Fruit fly (Drosophila melanogaster) whole organism, embryonic: Measurements from ENCODE around the gene mei-218.

Source experiments
- Bteb2 ChIP-seq: fragments of 200-800 bp; sonication (Bioruptor generic); optimal IDR thresholded peaks from 2 replicates; lab custom pipeline; 2016; ENCODE audit warnings: missing biosample characterization, missing genetic modification characterization
- CG10366 ChIP-seq: fragments of 200-800 bp; sonication (Bioruptor generic); IDR thresholded peaks from 2 replicates; pipeline ENCODE4 v1.3.6; 2022; ENCODE audit warnings: missing biosample characterization, missing genetic modification characterization
- CG10979 ChIP-seq: fragments of 200-800 bp; sonication (Bioruptor generic); optimal IDR thresholded peaks from 2 replicates; lab custom pipeline; 2018; ENCODE audit warnings: missing biosample characterization, mild to moderate bottlenecking, missing genetic modification characterization, moderate library complexity
- CG11504 ChIP-seq: fragments of 200-800 bp; sonication (Bioruptor generic); optimal IDR thresholded peaks from 3 replicates; lab custom pipeline; 2019; ENCODE audit warnings: missing biosample characterization, mild to moderate bottlenecking, missing genetic modification characterization, moderate library complexity
- CG12104 ChIP-seq: fragments of 200-800 bp; sonication (Bioruptor generic); optimal IDR thresholded peaks from 3 replicates; lab custom pipeline; 2016; ENCODE audit warnings: missing biosample characterization, missing genetic modification characterization
- CG12236 ChIP-seq: fragments of 200-800 bp; sonication (Bioruptor generic); optimal IDR thresholded peaks from 2 replicates; lab custom pipeline; 2016; ENCODE audit warnings: missing biosample characterization, missing genetic modification characterization
- CG12299 ChIP-seq: fragments of 200-800 bp; sonication (Bioruptor generic); optimal IDR thresholded peaks from 2 replicates; lab custom pipeline; 2018; ENCODE audit warnings: missing biosample characterization, mild to moderate bottlenecking, missing genetic modification characterization
- CG1529 ChIP-seq: fragments of 200-800 bp; sonication (Bioruptor generic); optimal IDR thresholded peaks from 3 replicates; lab custom pipeline; 2018; ENCODE audit warnings: missing biosample characterization, missing genetic modification characterization
- CG1602 ChIP-seq: fragments of 200-800 bp; sonication (Bioruptor generic); optimal IDR thresholded peaks from 3 replicates; lab custom pipeline; 2016; ENCODE audit warnings: missing biosample characterization, missing genetic modification characterization
- CG17359 ChIP-seq: fragments of 200-800 bp; sonication (Bioruptor generic); optimal IDR thresholded peaks from 3 replicates; lab custom pipeline; 2018; ENCODE audit warnings: missing biosample characterization, mild to moderate bottlenecking, missing genetic modification characterization, moderate library complexity
- CG1832 ChIP-seq: fragments of 200-800 bp; sonication (Bioruptor generic); optimal IDR thresholded peaks from 2 replicates; lab custom pipeline; 2017; ENCODE audit warnings: missing biosample characterization, mild to moderate bottlenecking, missing genetic modification characterization, inconsistent platforms
- CG31441 ChIP-seq: fragments of 200-800 bp; sonication (Bioruptor generic); IDR thresholded peaks from 2 replicates; pipeline ENCODE4 v1.3.6; 2022; ENCODE audit warnings: missing biosample characterization, missing genetic modification characterization
- CG32767 ChIP-seq: fragments of 200-800 bp; sonication (Bioruptor generic); IDR thresholded peaks from 2 replicates; pipeline ENCODE4 v1.3.6; 2022; ENCODE audit warnings: missing biosample characterization, missing genetic modification characterization
- CG34224 ChIP-seq: fragments of 200-800 bp; sonication (Bioruptor generic); IDR thresholded peaks from 3 replicates; pipeline ENCODE4 v1.3.6; 2022; ENCODE audit warnings: missing biosample characterization, missing genetic modification characterization; ENCODE audit not compliant: partially characterized antibody
- CG4730 ChIP-seq: fragments of 200-800 bp; sonication (Bioruptor generic); IDR thresholded peaks from 2 replicates; pipeline ENCODE4 v1.3.6; 2022; ENCODE audit warnings: missing biosample characterization, missing genetic modification characterization
- CG7271 ChIP-seq: fragments of 200-800 bp; sonication (Bioruptor generic); optimal IDR thresholded peaks from 2 replicates; lab custom pipeline; 2018; ENCODE audit warnings: missing biosample characterization, mild to moderate bottlenecking, missing genetic modification characterization, moderate library complexity
- CG7372 ChIP-seq: fragments of 200-800 bp; sonication (Bioruptor generic); IDR thresholded peaks from 2 replicates; pipeline ENCODE4 v1.3.6; 2022; ENCODE audit warnings: missing biosample characterization, missing genetic modification characterization
- CG7963 ChIP-seq: fragments of 200-800 bp; sonication (Bioruptor generic); IDR thresholded peaks from 3 replicates; pipeline ENCODE4 v1.3.6; 2022; ENCODE audit warnings: missing biosample characterization, missing genetic modification characterization; ENCODE audit not compliant: partially characterized antibody
- CG9727 ChIP-seq: fragments of 200-800 bp; sonication (Bioruptor generic); optimal IDR thresholded peaks from 3 replicates; lab custom pipeline; 2017; ENCODE audit warnings: missing biosample characterization, mild to moderate bottlenecking, missing genetic modification characterization
- Deaf1 ChIP-seq: fragments of 200-800 bp; optimal IDR thresholded peaks from 3 replicates; lab custom pipeline; 2019; ENCODE audit warnings: missing biosample characterization, mild to moderate bottlenecking, missing genetic modification characterization, moderate library complexity
- Dip3 ChIP-seq: fragments of 200-800 bp; sonication (Bioruptor generic); optimal IDR thresholded peaks from 3 replicates; lab custom pipeline; 2016; ENCODE audit warnings: missing biosample characterization, missing genetic modification characterization
- Elba2 ChIP-seq: fragments of 200-800 bp; sonication (Bioruptor generic); optimal IDR thresholded peaks from 3 replicates; lab custom pipeline; 2016; ENCODE audit warnings: missing biosample characterization, missing genetic modification characterization
- H15 ChIP-seq: fragments of 200-800 bp; sonication (Bioruptor generic); IDR thresholded peaks from 3 replicates; pipeline ENCODE4 v1.3.6; 2022; ENCODE audit warnings: missing biosample characterization, missing genetic modification characterization
- Kr ChIP-seq: fragments of 200-800 bp; sonication (Bioruptor generic); optimal IDR thresholded peaks from 2 replicates; lab custom pipeline; 2017; ENCODE audit warnings: missing biosample characterization, mild to moderate bottlenecking, missing genetic modification characterization
- Lhr ChIP-seq: fragments of 200-800 bp; sonication (Bioruptor generic); optimal IDR thresholded peaks from 3 replicates; lab custom pipeline; 2017; ENCODE audit warnings: mild to moderate bottlenecking, missing biosample characterization, missing genetic modification reagents, missing genetic modification characterization
- Myb ChIP-seq: fragments of 200-800 bp; sonication (Bioruptor generic); optimal IDR thresholded peaks from 2 replicates; lab custom pipeline; 2016; ENCODE audit warnings: missing biosample characterization, missing genetic modification characterization
- Neu2 ChIP-seq: fragments of 200-800 bp; sonication (Bioruptor generic); optimal IDR thresholded peaks from 3 replicates; lab custom pipeline; 2016; ENCODE audit warnings: missing biosample characterization, missing genetic modification characterization, borderline replicate concordance
- Spps ChIP-seq: fragments of 200-800 bp; sonication (Bioruptor generic); optimal IDR thresholded peaks from 2 replicates; lab custom pipeline; 2018; ENCODE audit warnings: missing biosample characterization, mild to moderate bottlenecking, missing genetic modification characterization
- amos ChIP-seq: fragments of 200-800 bp; sonication (Bioruptor generic); IDR thresholded peaks from 2 replicates; pipeline ENCODE4 v1.3.6; 2022; ENCODE audit warnings: missing biosample characterization, missing genetic modification characterization; ENCODE audit not compliant: partially characterized antibody
- ara ChIP-seq: fragments of 200-800 bp; sonication (Bioruptor generic); IDR thresholded peaks from 2 replicates; pipeline ENCODE4 v1.3.6; 2022; ENCODE audit warnings: missing biosample characterization, missing genetic modification characterization
- ato ChIP-seq: fragments of 200-800 bp; sonication (Bioruptor generic); IDR thresholded peaks from 2 replicates; pipeline ENCODE4 v1.3.6; 2022; ENCODE audit warnings: missing biosample characterization, missing genetic modification characterization; ENCODE audit not compliant: partially characterized antibody
- btn ChIP-seq: fragments of 200-800 bp; sonication (Bioruptor generic); optimal IDR thresholded peaks from 2 replicates; lab custom pipeline; 2016; ENCODE audit warnings: missing biosample characterization, missing genetic modification characterization
- cad ChIP-seq: fragments of >200 bp; optimal IDR thresholded peaks from 2 replicates; lab custom pipeline; 2017; ENCODE audit warnings: missing biosample characterization, missing genetic modification characterization
- croc ChIP-seq: fragments of 200-800 bp; sonication (Bioruptor generic); conservative IDR thresholded peaks from 3 replicates; pipeline ENCODE4 v1.3.6; 2022; ENCODE audit warnings: missing biosample characterization, missing genetic modification characterization
- dimm ChIP-seq: fragments of 200-800 bp; sonication (Bioruptor generic); IDR thresholded peaks from 2 replicates; pipeline ENCODE4 v1.3.6; 2022; ENCODE audit warnings: missing biosample characterization, missing genetic modification characterization
- disco-r ChIP-seq: fragments of 200-800 bp; sonication (Bioruptor generic); optimal IDR thresholded peaks from 2 replicates; lab custom pipeline; 2016; ENCODE audit warnings: missing biosample characterization, missing genetic modification characterization
- ems ChIP-seq: fragments of 200-800 bp; sonication (Bioruptor generic); optimal IDR thresholded peaks from 3 replicates; lab custom pipeline; 2016; ENCODE audit warnings: missing biosample characterization, missing genetic modification characterization
- eve ChIP-seq, 2 experiments: fragments of >200 bp; optimal IDR thresholded peaks; 2 replicates each; lab custom pipeline; 2017; ENCODE audit warnings: missing biosample characterization in 2 of 2, missing genetic modification characterization in 2 of 2
- fd102C ChIP-seq: fragments of 200-800 bp; sonication (Bioruptor generic); optimal IDR thresholded peaks from 2 replicates; lab custom pipeline; 2018; ENCODE audit warnings: missing biosample characterization, mild to moderate bottlenecking, missing genetic modification characterization, moderate library complexity
- gem ChIP-seq: fragments of 200-800 bp; sonication (Bioruptor generic); optimal IDR thresholded peaks from 2 replicates; lab custom pipeline; 2019; ENCODE audit warnings: missing biosample characterization, mild to moderate bottlenecking, missing genetic modification characterization, moderate library complexity
- hth ChIP-seq: fragments of >200 bp; optimal IDR thresholded peaks from 2 replicates; lab custom pipeline; 2017; ENCODE audit warnings: inconsistent platforms
- kah ChIP-seq: fragments of 200-800 bp; sonication (Bioruptor generic); optimal IDR thresholded peaks from 2 replicates; lab custom pipeline; 2018; ENCODE audit warnings: missing biosample characterization, mild to moderate bottlenecking, missing genetic modification characterization
- lmd ChIP-seq: fragments of 200-800 bp; sonication (Bioruptor generic); IDR thresholded peaks from 2 replicates; pipeline ENCODE4 v1.3.6; 2022; ENCODE audit warnings: missing biosample characterization, missing genetic modification characterization
- ranshi ChIP-seq: fragments of 200-800 bp; sonication (Bioruptor generic); IDR thresholded peaks from 2 replicates; pipeline ENCODE4 v1.3.6; 2022; ENCODE audit warnings: missing biosample characterization, missing genetic modification characterization
- scrt ChIP-seq: fragments of 200-800 bp; sonication (Bioruptor generic); optimal IDR thresholded peaks from 2 replicates; lab custom pipeline; 2018; ENCODE audit warnings: missing biosample characterization, mild to moderate bottlenecking, missing genetic modification characterization, moderate library complexity
- sob ChIP-seq: fragments of 200-800 bp; sonication (Bioruptor generic); IDR thresholded peaks from 2 replicates; pipeline ENCODE4 v1.3.6; 2022; ENCODE audit warnings: missing biosample characterization, missing genetic modification characterization
- sug ChIP-seq: fragments of 200-800 bp; optimal IDR thresholded peaks from 2 replicates; lab custom pipeline; 2019; ENCODE audit warnings: missing biosample characterization, mild to moderate bottlenecking, missing genetic modification characterization, moderate library complexity
- twi ChIP-seq: fragments of 200-800 bp; optimal IDR thresholded peaks from 2 replicates; lab custom pipeline; 2019; ENCODE audit warnings: missing biosample characterization, mild to moderate bottlenecking, missing genetic modification characterization, moderate library complexity
- unc-4 ChIP-seq: fragments of 200-800 bp; sonication (Bioruptor generic); IDR thresholded peaks from 2 replicates; pipeline ENCODE4 v1.3.6; 2022; ENCODE audit warnings: missing biosample characterization, missing genetic modification characterization; ENCODE audit not compliant: partially characterized antibody
- z ChIP-seq: fragments of 200-800 bp; sonication (Bioruptor generic); IDR thresholded peaks from 3 replicates; pipeline ENCODE4 v1.3.6; 2022; ENCODE audit warnings: missing biosample characterization, missing genetic modification characterization

Gene mei-218

dm6 chrX:17129733-17130466 is 12.9 kb downstream of the mei-218 start (continued):
- TF ChIP-seq CG12236 (no peak), fd102C (GFP tag; lab: Kevin White, UChicago) (peak; percentile 6), dimm (no peak), CG1832 (GFP tag; lab: Kevin White, UChicago) (no peak), CG4730 (GFP tag; lab: Robert Waterston, UW) (peak; percentile 60), CG34224 (GFP tag; lab: Robert Waterston, UW) (no peak), CG12299 (tag; lab: Kevin White, UChicago) (peak; percentile 72), Bteb2 (GFP tag; lab: Kevin White, UChicago) (no peak), CG1529 (GFP tag; lab: Kevin White, UChicago) (peak; percentile 58), ato (GFP tag; lab: Robert Waterston, UW) (no peak), Myb (GFP tag; lab: Kevin White, UChicago) (no peak), ems (GFP tag; lab: Kevin White, UChicago) (peak; percentile 31), CG7271 (peak; percentile 47), ranshi (GFP tag; lab: Robert Waterston, UW) (peak; percentile 74; the same call in 1 of the 2 replicates), CG1602 (GFP tag; lab: Kevin White, UChicago) (peak; percentile 59), CG10979 (tag; lab: Kevin White, UChicago) (peak; percentile 81), croc (GFP tag; lab: Robert Waterston, UW) (peak; percentile 45), hth (lab: Kevin White, UChicago) (no peak), Deaf1 (tag; lab: Kevin White, UChicago) (peak; percentile 71), scrt (GFP tag; lab: Kevin White, UChicago) (peak; percentile 74), sug (tag; lab: Kevin White, UChicago) (peak; percentile 65), Neu2 (no peak), CG7372 (GFP tag; lab: Robert Waterston, UW) (peak; percentile 47; the same call in 1 of the 2 replicates), sob (GFP tag; lab: Robert Waterston, UW) (peak; percentile 73), cad (GFP tag; lab: Kevin White, UChicago) (no peak), CG12104 (GFP tag; lab: Kevin White, UChicago) (peak; percentile 75), z (GFP tag; lab: Robert Waterston, UW) (no peak), disco-r (GFP tag; lab: Kevin White, UChicago) (peak; percentile 37), amos (GFP tag; lab: Robert Waterston, UW) (no peak), ara (GFP tag; lab: Robert Waterston, UW) (peak; percentile 57; the same call in 1 of the 2 replicates), unc-4 (GFP tag; lab: Robert Waterston, UW) (no peak), CG11504 (tag; lab: Kevin White, UChicago) (peak; percentile 88), kah (peak; percentile 75), eve (GFP tag; optimal IDR thresholded peaks at IDR 0.05; lab: Kevin White, UChicago) (no peak), gem (peak; percentile 93), Lhr (GFP tag; lab: Kevin White, UChicago) (no peak), H15 (GFP tag; lab: Robert Waterston, UW) (peak; percentile 62; the same call in 1 of the 3 replicates), Elba2 (no peak), lmd (GFP tag; lab: Robert Waterston, UW) (peak; percentile 74), Spps (tag; lab: Kevin White, UChicago) (peak; percentile 55), CG7963 (GFP tag; lab: Robert Waterston, UW) (no peak), CG10366 (GFP tag; lab: Robert Waterston, UW) (peak; percentile 74), CG32767 (peak; percentile 82), twi (tag; lab: Kevin White, UChicago) (peak; percentile 23), Dip3 (GFP tag; lab: Kevin White, UChicago) (no peak), Kr (GFP tag; lab: Kevin White, UChicago) (no peak), CG17359 (tag; lab: Kevin White, UChicago) (peak; percentile 92), CG9727 (peak; percentile 84), CG31441 (peak; percentile 89), btn (no peak)
